Fruit fly (Drosophila melanogaster) whole organism, embryonic: ENCODE data around the gene Rab40.
A peak's percentile ranks its signal among the peaks of the same experiment; 100 is the strongest.

Source experiments
- Bgb ChIP-seq: fragments of 200-800 bp; sonication (Bioruptor generic); IDR thresholded peaks from 2 replicates; pipeline ENCODE4 v1.3.6; 2022; ENCODE audit warnings: missing biosample characterization, missing genetic modification characterization; ENCODE audit not compliant: partially characterized antibody
- CG10366 ChIP-seq: fragments of 200-800 bp; sonication (Bioruptor generic); IDR thresholded peaks from 2 replicates; pipeline ENCODE4 v1.3.6; 2022; ENCODE audit warnings: missing biosample characterization, missing genetic modification characterization
- CG10543 ChIP-seq: fragments of 200-800 bp; sonication (Bioruptor generic); optimal IDR thresholded peaks from 3 replicates; lab custom pipeline; 2017; ENCODE audit warnings: missing biosample characterization, mild to moderate bottlenecking, missing genetic modification characterization, moderate library complexity
- CG11456 ChIP-seq: fragments of 200-800 bp; sonication (Bioruptor generic); IDR thresholded peaks from 3 replicates; pipeline ENCODE4 v1.3.6; 2022; ENCODE audit warnings: missing biosample characterization, missing genetic modification characterization
- CG13424 ChIP-seq: fragments of 200-800 bp; sonication (Bioruptor generic); optimal IDR thresholded peaks from 2 replicates; lab custom pipeline; 2019; ENCODE audit warnings: missing biosample characterization, mild to moderate bottlenecking, missing genetic modification characterization, moderate library complexity
- CG15269 ChIP-seq: fragments of 200-800 bp; sonication (Bioruptor generic); optimal IDR thresholded peaks from 2 replicates; lab custom pipeline; 2018; ENCODE audit warnings: missing biosample characterization, mild to moderate bottlenecking, missing genetic modification characterization, moderate library complexity
- CG17912 ChIP-seq: fragments of 200-800 bp; sonication (Bioruptor generic); optimal IDR thresholded peaks from 2 replicates; lab custom pipeline; 2018; ENCODE audit warnings: missing biosample characterization, mild to moderate bottlenecking, missing genetic modification characterization
- CG2678 ChIP-seq: fragments of 200-800 bp; sonication (Bioruptor generic); optimal IDR thresholded peaks from 3 replicates; lab custom pipeline; 2019; ENCODE audit warnings: missing biosample characterization, mild to moderate bottlenecking, missing genetic modification characterization, moderate library complexity
- CG30020 ChIP-seq: fragments of 200-800 bp; optimal IDR thresholded peaks from 2 replicates; lab custom pipeline; 2019; ENCODE audit warnings: missing biosample characterization, mild to moderate bottlenecking, missing genetic modification characterization, moderate library complexity
- CG31388 ChIP-seq: fragments of 200-800 bp; sonication (Bioruptor generic); optimal IDR thresholded peaks from 2 replicates; lab custom pipeline; 2016; ENCODE audit warnings: missing biosample characterization, missing genetic modification characterization
- CG34422 ChIP-seq: fragments of 200-800 bp; sonication (Bioruptor generic); IDR thresholded peaks from 3 replicates; pipeline ENCODE4 v1.3.6; 2022; ENCODE audit warnings: missing biosample characterization, missing genetic modification characterization
- CG4820 ChIP-seq: fragments of 200-800 bp; sonication (Bioruptor generic); optimal IDR thresholded peaks from 3 replicates; lab custom pipeline; 2016; ENCODE audit warnings: missing biosample characterization, missing genetic modification characterization
- CTCF ChIP-seq: fragments of 200-800 bp; sonication (Bioruptor generic); optimal IDR thresholded peaks from 2 replicates; lab custom pipeline; 2017; ENCODE audit warnings: missing biosample characterization, mild to moderate bottlenecking, missing genetic modification characterization, moderate library complexity
- D19B ChIP-seq: fragments of 200-800 bp; sonication (Bioruptor generic); optimal IDR thresholded peaks from 2 replicates; lab custom pipeline; 2017; ENCODE audit warnings: missing biosample characterization, mild to moderate bottlenecking, missing genetic modification characterization
- Dip2 ChIP-seq: fragments of 200-800 bp; sonication (Bioruptor generic); IDR thresholded peaks from 2 replicates; pipeline ENCODE4 v1.3.6; 2022; ENCODE audit warnings: missing biosample characterization, missing genetic modification characterization
- Hr51 ChIP-seq, 2 experiments: fragments of 200-800 bp; sonication (Bioruptor generic); optimal IDR thresholded peaks; 2 replicates in 1 of 2; 3 replicates in 1 of 2; lab custom pipeline; 2016 to 2018; ENCODE audit warnings: missing biosample characterization in 2 of 2, missing genetic modification characterization in 2 of 2, mild to moderate bottlenecking in 1 of 2, moderate library complexity in 1 of 2
- Myb ChIP-seq: fragments of 200-800 bp; sonication (Bioruptor generic); optimal IDR thresholded peaks from 2 replicates; lab custom pipeline; 2016; ENCODE audit warnings: missing biosample characterization, missing genetic modification characterization
- Oli ChIP-seq: fragments of 200-800 bp; sonication (Bioruptor generic); optimal IDR thresholded peaks from 2 replicates; lab custom pipeline; 2018; ENCODE audit warnings: missing biosample characterization, mild to moderate bottlenecking, missing genetic modification characterization, moderate library complexity
- Optix ChIP-seq: fragments of 200-800 bp; sonication (Bioruptor generic); IDR thresholded peaks from 3 replicates; pipeline ENCODE4 v1.3.6; 2022; ENCODE audit warnings: missing biosample characterization, missing genetic modification characterization
- Pdp1 ChIP-seq, 2 experiments: fragments of 200-800 bp; sonication (Bioruptor generic); optimal IDR thresholded peaks; 3 replicates each; lab custom pipeline; 2016; ENCODE audit warnings: missing biosample characterization in 2 of 2, missing genetic modification characterization in 2 of 2, mild to moderate bottlenecking in 1 of 2, moderate library complexity in 1 of 2
- Scr ChIP-seq: fragments of 200-800 bp; sonication (Bioruptor generic); IDR thresholded peaks from 2 replicates; pipeline ENCODE4 v1.3.6; 2022; ENCODE audit warnings: missing biosample characterization, missing genetic modification characterization; ENCODE audit not compliant: partially characterized antibody
- Sox100B ChIP-seq: fragments of 200-800 bp; sonication (Bioruptor generic); optimal IDR thresholded peaks from 3 replicates; lab custom pipeline; 2018; ENCODE audit warnings: missing biosample characterization, mild to moderate bottlenecking, missing genetic modification characterization
- YL-1 ChIP-seq: fragments of 200-800 bp; sonication (Bioruptor generic); optimal IDR thresholded peaks from 3 replicates; lab custom pipeline; 2017; ENCODE audit warnings: missing biosample characterization, mild to moderate bottlenecking, missing genetic modification characterization
- amos ChIP-seq: fragments of 200-800 bp; sonication (Bioruptor generic); IDR thresholded peaks from 2 replicates; pipeline ENCODE4 v1.3.6; 2022; ENCODE audit warnings: missing biosample characterization, missing genetic modification characterization; ENCODE audit not compliant: partially characterized antibody
- ase ChIP-seq: fragments of 200-800 bp; sonication (Bioruptor generic); IDR thresholded peaks from 3 replicates; pipeline ENCODE4 v1.3.6; 2022; ENCODE audit warnings: missing biosample characterization, missing genetic modification characterization
- cwo ChIP-seq: fragments of 200-800 bp; sonication (Bioruptor generic); optimal IDR thresholded peaks from 3 replicates; lab custom pipeline; 2017; ENCODE audit warnings: missing biosample characterization, missing genetic modification characterization, mild to moderate bottlenecking, moderate library complexity, missing genetic modification reagents
- dati ChIP-seq: fragments of 200-800 bp; sonication (Bioruptor generic); IDR thresholded peaks from 2 replicates; pipeline ENCODE4 v1.3.6; 2022; ENCODE audit warnings: missing biosample characterization, missing genetic modification characterization
- fd102C ChIP-seq: fragments of 200-800 bp; sonication (Bioruptor generic); optimal IDR thresholded peaks from 2 replicates; lab custom pipeline; 2018; ENCODE audit warnings: missing biosample characterization, mild to moderate bottlenecking, missing genetic modification characterization, moderate library complexity
- fd64A ChIP-seq: fragments of 200-800 bp; sonication (Bioruptor generic); optimal IDR thresholded peaks from 3 replicates; lab custom pipeline; 2018; ENCODE audit warnings: missing biosample characterization, mild to moderate bottlenecking, missing genetic modification characterization
- fru ChIP-seq: fragments of >200 bp; optimal IDR thresholded peaks from 2 replicates; lab custom pipeline; 2017
- gem ChIP-seq: fragments of 200-800 bp; sonication (Bioruptor generic); optimal IDR thresholded peaks from 2 replicates; lab custom pipeline; 2019; ENCODE audit warnings: missing biosample characterization, mild to moderate bottlenecking, missing genetic modification characterization, moderate library complexity
- gsb-n ChIP-seq: fragments of 200-800 bp; sonication (Bioruptor generic); optimal IDR thresholded peaks from 3 replicates; lab custom pipeline; 2018; ENCODE audit warnings: missing biosample characterization, mild to moderate bottlenecking, missing genetic modification characterization
- hkb ChIP-seq, 2 experiments: fragments of 200-800 bp in 1 of 2; fragments of >200 bp in 1 of 2; sonication (Bioruptor generic) in 1 of 2; IDR thresholded peaks in 1 of 2; optimal IDR thresholded peaks in 1 of 2; 2 replicates each; pipeline versions ENCODE4 v1.3.6 to Lab custom; 2017 to 2022; ENCODE audit warnings: missing biosample characterization in 1 of 2, missing genetic modification characterization in 1 of 2
- inv ChIP-seq: fragments of 200-800 bp; sonication (Bioruptor generic); IDR thresholded peaks from 2 replicates; pipeline ENCODE4 v1.3.6; 2022; ENCODE audit warnings: missing biosample characterization, missing genetic modification characterization; ENCODE audit not compliant: partially characterized antibody
- pb ChIP-seq: fragments of 200-800 bp; sonication (Bioruptor generic); optimal IDR thresholded peaks from 3 replicates; lab custom pipeline; 2016; ENCODE audit warnings: missing biosample characterization, missing genetic modification characterization
- pita ChIP-seq: fragments of 200-800 bp; sonication (Bioruptor generic); optimal IDR thresholded peaks from 2 replicates; lab custom pipeline; 2017; ENCODE audit warnings: missing biosample characterization, mild to moderate bottlenecking, missing genetic modification characterization
- shn ChIP-seq: fragments of 200-800 bp; sonication (Bioruptor generic); optimal IDR thresholded peaks from 3 replicates; lab custom pipeline; 2016; ENCODE audit warnings: missing biosample characterization, missing genetic modification characterization
- toy ChIP-seq: fragments of 200-800 bp; sonication (Bioruptor generic); IDR thresholded peaks from 2 replicates; pipeline ENCODE4 v1.3.6; 2022; ENCODE audit warnings: missing biosample characterization, missing genetic modification characterization
- tx ChIP-seq: fragments of 200-800 bp; sonication (Bioruptor generic); optimal IDR thresholded peaks from 2 replicates; lab custom pipeline; 2016; ENCODE audit warnings: missing biosample characterization, missing genetic modification characterization
- z ChIP-seq: fragments of 200-800 bp; sonication (Bioruptor generic); IDR thresholded peaks from 3 replicates; pipeline ENCODE4 v1.3.6; 2022; ENCODE audit warnings: missing biosample characterization, missing genetic modification characterization

Gene Rab40

DNA sequence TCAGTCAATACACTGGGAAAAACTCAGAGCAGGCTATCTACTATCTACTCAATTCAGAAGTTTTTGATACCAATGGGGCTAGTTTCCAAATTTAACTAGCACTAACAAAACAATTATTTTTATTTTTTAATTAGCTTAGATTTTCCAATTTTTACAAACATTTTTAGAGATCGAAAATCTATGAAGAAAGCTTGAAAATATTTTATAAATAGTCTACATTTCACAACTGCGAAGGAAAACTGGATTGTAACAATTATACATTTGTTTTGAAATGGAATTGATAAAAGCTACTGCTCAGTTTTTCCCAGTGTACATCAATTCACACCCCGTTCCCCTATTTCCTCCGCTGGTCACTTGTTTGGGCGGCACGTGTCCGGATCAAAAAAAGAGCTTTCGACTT is 15.0 kb downstream of the Rab40 start (continued):
- TF ChIP-seq CG15269 (peak; percentile 14), cwo (GFP tag; lab: Kevin White, UChicago) (peak; percentile 51), amos (GFP tag; lab: Robert Waterston, UW) (no peak), Sox100B (GFP tag; lab: Kevin White, UChicago) (peak; percentile 44), fd102C (GFP tag; lab: Kevin White, UChicago) (no peak), CG11456 (GFP tag; lab: Robert Waterston, UW) (no peak), CG4820 (GFP tag; lab: Kevin White, UChicago) (peak; percentile 5), tx (GFP tag; lab: Kevin White, UChicago) (no peak), pb (no peak), CG10366 (GFP tag; lab: Robert Waterston, UW) (no peak), Scr (no peak), fru (lab: Kevin White, UChicago) (no peak), CG34422 (GFP tag; lab: Robert Waterston, UW) (no peak), gsb-n (tag; lab: Kevin White, UChicago) (no peak), Bgb (no peak), Oli (tag; lab: Kevin White, UChicago) (peak; percentile 25), Hr51 (GFP tag; optimal IDR thresholded peaks at IDR 0.05; lab: Kevin White, UChicago) (peak in 1 of 2 experiments; percentile 40), CG2678 (tag; lab: Kevin White, UChicago) (peak; percentile 45), Pdp1 (GFP tag; optimal IDR thresholded peaks at IDR 0.05; lab: Kevin White, UChicago) (no peak), hkb (optimal IDR thresholded peaks at IDR 0.05; lab: Kevin White, UChicago) (no peak), hkb (GFP tag; IDR thresholded peaks at IDR 0.05; lab: Robert Waterston, UW) (peak; percentile 34), CG13424 (tag; lab: Kevin White, UChicago) (peak; percentile 7), gem (tag; lab: Kevin White, UChicago) (peak; percentile 56), fd64A (no peak), ase (no peak)
- TF ChIP-seq, all 482 proteins: peak for 28

DNA sequence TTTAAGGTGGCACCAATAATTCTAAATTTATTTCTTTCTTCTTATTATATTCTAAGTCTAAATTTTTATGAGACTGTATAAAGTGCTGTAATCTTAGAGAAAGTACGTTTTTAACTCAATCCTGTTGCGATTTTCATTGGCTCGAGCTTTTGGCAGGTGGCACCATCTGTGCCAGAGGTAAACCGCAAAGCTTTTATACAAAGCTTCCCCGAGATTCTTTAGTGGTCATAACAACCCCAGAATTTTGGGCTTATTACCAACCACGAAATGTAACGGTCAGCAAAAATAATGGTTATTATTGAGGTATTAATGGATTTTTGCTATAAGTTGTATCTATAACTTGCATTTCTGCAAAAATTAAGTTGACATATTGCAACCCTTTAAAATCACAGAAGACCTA is 25.8 kb downstream of the Rab40 start:
- TF ChIP-seq YL-1 (GFP tag; lab: Kevin White, UChicago) (no peak), CG10543 (GFP tag; lab: Kevin White, UChicago) (no peak), z (GFP tag; lab: Robert Waterston, UW) (no peak), CTCF (GFP tag; lab: Kevin White, UChicago) (peak; percentile 88), CG31388 (GFP tag; lab: Kevin White, UChicago) (no peak), shn (GFP tag; lab: Kevin White, UChicago) (no peak), Optix (GFP tag; lab: Robert Waterston, UW) (no peak), Myb (GFP tag; lab: Kevin White, UChicago) (peak; percentile 51), pita (GFP tag; lab: Kevin White, UChicago) (no peak), Scr (no peak), toy (GFP tag; lab: Robert Waterston, UW) (no peak), inv (GFP tag; lab: Robert Waterston, UW) (no peak), CG17912 (no peak), dati (GFP tag; lab: Robert Waterston, UW) (no peak), Dip2 (GFP tag; lab: Robert Waterston, UW) (peak; percentile 81), CG30020 (tag; lab: Kevin White, UChicago) (no peak), D19B (no peak)
